Worm (Caenorhabditis elegans) whole organism, young adult: Measurements from ENCODE around the gene gbh-2.

Source experiments
- K11D2.4 ChIP-seq: fragments of 200-800 bp; sonication (Bioruptor generic); IDR thresholded peaks from 2 replicates; pipeline ENCODE4 v1.3.6; 2022; ENCODE audit warnings: missing genetic modification reagents, missing genetic modification characterization, missing compliant biosample characterization
- ets-4 ChIP-seq: fragments of 200-800 bp; sonication (Bioruptor generic); optimal IDR thresholded peaks from 2 replicates; lab custom pipeline; 2018; ENCODE audit warnings: mild to moderate bottlenecking, missing genetic modification characterization, missing compliant biosample characterization
- hlh-26 ChIP-seq: fragments of 200-800 bp; sonication (Bioruptor generic); conservative IDR thresholded peaks from 2 replicates; pipeline ENCODE4 v1.3.6; 2022; ENCODE audit warnings: missing genetic modification reagents, missing genetic modification characterization, missing compliant biosample characterization
- mxl-1 ChIP-seq: sonication (generic microtip); optimal IDR thresholded peaks from 2 replicates; lab custom pipeline; 2016; ENCODE audit warnings: missing genetic modification characterization, missing compliant biosample characterization
- nfya-1 ChIP-seq: sonication (generic microtip); optimal IDR thresholded peaks from 2 replicates; lab custom pipeline; 2017; ENCODE audit warnings: antibody characterized with exemption, missing compliant biosample characterization, missing genetic modification characterization, borderline replicate concordance; ENCODE audit not compliant: insufficient read depth
- snpc-1.3 ChIP-seq: sonication (generic microtip); optimal IDR thresholded peaks from 2 replicates; lab custom pipeline; 2017; ENCODE audit warnings: missing genetic modification characterization, mild to moderate bottlenecking, missing compliant biosample characterization, antibody characterized with exemption, moderate library complexity, missing genotype, missing genetic modification reagents; ENCODE audit not compliant: insufficient read depth
- sptf-2 ChIP-seq: fragments of 200-800 bp; sonication (Bioruptor generic); optimal IDR thresholded peaks from 2 replicates; lab custom pipeline; 2018; ENCODE audit warnings: mild to moderate bottlenecking, missing genetic modification characterization, missing compliant biosample characterization

DNA sequence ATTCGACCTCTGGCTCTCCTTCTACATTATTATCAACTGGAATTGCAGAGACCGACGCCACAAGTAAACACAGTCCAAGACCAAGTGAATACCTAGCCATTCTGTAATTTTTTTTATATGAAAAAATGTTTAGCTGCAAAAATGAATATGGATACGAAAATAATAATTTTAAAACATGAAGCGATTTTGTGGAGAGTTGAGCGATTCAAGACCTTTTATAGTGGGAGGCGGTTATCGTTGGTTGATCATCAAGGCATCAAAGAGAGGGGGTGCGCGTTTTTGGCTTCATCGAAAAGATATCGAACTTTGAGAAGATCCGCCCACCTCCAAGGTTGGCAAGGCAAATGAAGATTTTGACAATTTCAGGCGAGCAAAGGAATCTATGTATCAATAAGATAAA lies 38.9 kb upstream of the gbh-2 start, which contains the start of gene cut-3:
- TF ChIP-seq hlh-26 (no peak), ets-4 (GFP tag; lab: Kevin White, UChicago) (no peak), snpc-1.3 (tag; lab: Kevin White, UChicago) (no peak), nfya-1 (tag; lab: Kevin White, UChicago) (no peak), sptf-2 (GFP tag; lab: Kevin White, UChicago) (no peak), mxl-1 (tag; lab: Kevin White, UChicago) (no peak), K11D2.4 (GFP tag; lab: Robert Waterston, UW) (no peak)
